Fruit fly (Drosophila melanogaster) whole organism, embryonic: ENCODE data around the gene CG11263.
A peak's percentile ranks its signal among the peaks of the same experiment; 100 is the strongest.

ENCODE experiments used
- B-H2 ChIP-seq: fragments of 200-800 bp; sonication (Bioruptor generic); optimal IDR thresholded peaks from 2 replicates; lab custom pipeline; 2018; ENCODE audit warnings: missing biosample characterization, mild to moderate bottlenecking, missing genetic modification characterization
- Bteb2 ChIP-seq: fragments of 200-800 bp; sonication (Bioruptor generic); optimal IDR thresholded peaks from 2 replicates; lab custom pipeline; 2016; ENCODE audit warnings: missing biosample characterization, missing genetic modification characterization
- C15 ChIP-seq: fragments of 200-800 bp; sonication (Bioruptor generic); IDR thresholded peaks from 3 replicates; pipeline ENCODE4 v1.3.6; 2022; ENCODE audit warnings: missing biosample characterization, missing genetic modification characterization
- CG11247 ChIP-seq: fragments of 200-800 bp; sonication (Bioruptor generic); IDR thresholded peaks from 2 replicates; pipeline ENCODE4 v1.3.6; 2022; ENCODE audit warnings: missing biosample characterization, missing genetic modification characterization
- CG12155 ChIP-seq: fragments of 200-800 bp; sonication (Bioruptor generic); optimal IDR thresholded peaks from 3 replicates; lab custom pipeline; 2016; ENCODE audit warnings: missing biosample characterization, missing genetic modification characterization
- CG15514 ChIP-seq: fragments of 200-800 bp; sonication (Bioruptor generic); optimal IDR thresholded peaks from 3 replicates; lab custom pipeline; 2017; ENCODE audit warnings: missing biosample characterization, missing genetic modification characterization, mild to moderate bottlenecking, moderate library complexity, missing genetic modification reagents
- CG17385 ChIP-seq: fragments of 200-800 bp; sonication (Bioruptor generic); optimal IDR thresholded peaks from 3 replicates; lab custom pipeline; 2018; ENCODE audit warnings: missing biosample characterization, mild to moderate bottlenecking, missing genetic modification characterization
- CG18599 ChIP-seq: fragments of 200-800 bp; sonication (Bioruptor generic); optimal IDR thresholded peaks from 3 replicates; lab custom pipeline; 2017; ENCODE audit warnings: missing biosample characterization, missing genetic modification characterization, mild to moderate bottlenecking, moderate library complexity, missing genetic modification reagents
- CG2889 ChIP-seq: fragments of 200-800 bp; sonication (Bioruptor generic); IDR thresholded peaks from 3 replicates; pipeline ENCODE4 v1.3.6; 2022; ENCODE audit warnings: missing biosample characterization, missing genetic modification characterization
- CG3281 ChIP-seq: fragments of 200-800 bp; sonication (Bioruptor generic); optimal IDR thresholded peaks from 3 replicates; lab custom pipeline; 2017; ENCODE audit warnings: missing biosample characterization, mild to moderate bottlenecking, missing genetic modification characterization
- CG6254 ChIP-seq: fragments of 200-800 bp; sonication (Bioruptor generic); optimal IDR thresholded peaks from 3 replicates; lab custom pipeline; 2017; ENCODE audit warnings: mild to moderate bottlenecking, missing biosample characterization, missing genetic modification reagents, missing genetic modification characterization
- CG6765 ChIP-seq: fragments of 200-800 bp; sonication (Bioruptor generic); optimal IDR thresholded peaks from 3 replicates; lab custom pipeline; 2017; ENCODE audit warnings: missing biosample characterization, mild to moderate bottlenecking, missing genetic modification characterization
- CG6813 ChIP-seq: fragments of 200-800 bp; sonication (Bioruptor generic); optimal IDR thresholded peaks from 2 replicates; lab custom pipeline; 2017; ENCODE audit warnings: missing biosample characterization, missing genetic modification characterization, mild to moderate bottlenecking, moderate library complexity, missing genetic modification reagents
- CG9609 ChIP-seq: fragments of 200-800 bp; sonication (Bioruptor generic); optimal IDR thresholded peaks from 3 replicates; lab custom pipeline; 2016; ENCODE audit warnings: missing biosample characterization, missing genetic modification characterization
- Dad ChIP-seq: fragments of 200-800 bp; sonication (Bioruptor generic); optimal IDR thresholded peaks from 3 replicates; lab custom pipeline; 2016; ENCODE audit warnings: missing biosample characterization, missing genetic modification characterization
- Dref ChIP-seq: fragments of 200-800 bp; sonication (Bioruptor generic); IDR thresholded peaks from 2 replicates; pipeline ENCODE4 v1.3.6; 2022; ENCODE audit warnings: missing biosample characterization, missing genetic modification characterization
- NFAT ChIP-seq: fragments of 200-800 bp; sonication (Bioruptor generic); IDR thresholded peaks from 2 replicates; pipeline ENCODE4 v1.3.6; 2022; ENCODE audit warnings: missing biosample characterization, missing genetic modification characterization
- Nf-YA ChIP-seq: fragments of 200-800 bp; sonication (Bioruptor generic); IDR thresholded peaks from 2 replicates; pipeline ENCODE4 v1.3.6; 2022; ENCODE audit warnings: missing biosample characterization, missing genetic modification characterization
- Sin3A ChIP-seq: fragments of >200 bp; optimal IDR thresholded peaks from 2 replicates; lab custom pipeline; 2018
- Sry-β ChIP-seq: fragments of 200-800 bp; sonication (Bioruptor generic); optimal IDR thresholded peaks from 2 replicates; lab custom pipeline; 2018; ENCODE audit warnings: missing biosample characterization, mild to moderate bottlenecking, missing genetic modification characterization, moderate library complexity
- abd-A ChIP-seq: fragments of 200-800 bp; sonication (Bioruptor generic); optimal IDR thresholded peaks from 3 replicates; lab custom pipeline; 2019; ENCODE audit warnings: missing biosample characterization, mild to moderate bottlenecking, missing genetic modification characterization, moderate library complexity
- az2 ChIP-seq: fragments of 200-800 bp; sonication (Bioruptor generic); optimal IDR thresholded peaks from 3 replicates; lab custom pipeline; 2016; ENCODE audit warnings: missing biosample characterization, missing genetic modification characterization
- bigmax ChIP-seq: fragments of 200-800 bp; sonication (Bioruptor generic); optimal IDR thresholded peaks from 2 replicates; lab custom pipeline; 2018; ENCODE audit warnings: missing biosample characterization, mild to moderate bottlenecking, missing genetic modification characterization
- bowl ChIP-seq: fragments of 200-800 bp; sonication (Bioruptor generic); IDR thresholded peaks from 2 replicates; pipeline ENCODE4 v1.3.6; 2022; ENCODE audit warnings: missing biosample characterization, missing genetic modification characterization
- cad ChIP-seq: fragments of >200 bp; optimal IDR thresholded peaks from 2 replicates; lab custom pipeline; 2017; ENCODE audit warnings: missing biosample characterization, missing genetic modification characterization
- chinmo ChIP-seq: fragments of 200-800 bp; sonication (Bioruptor generic); IDR thresholded peaks from 4 replicates; pipeline ENCODE4 v1.3.6; 2022; ENCODE audit warnings: missing biosample characterization, missing genetic modification characterization; ENCODE audit not compliant: partially characterized antibody
- cwo ChIP-seq: fragments of 200-800 bp; sonication (Bioruptor generic); optimal IDR thresholded peaks from 3 replicates; lab custom pipeline; 2017; ENCODE audit warnings: missing biosample characterization, missing genetic modification characterization, mild to moderate bottlenecking, moderate library complexity, missing genetic modification reagents
- fd102C ChIP-seq: fragments of 200-800 bp; sonication (Bioruptor generic); optimal IDR thresholded peaks from 2 replicates; lab custom pipeline; 2018; ENCODE audit warnings: missing biosample characterization, mild to moderate bottlenecking, missing genetic modification characterization, moderate library complexity
- fru ChIP-seq: fragments of >200 bp; optimal IDR thresholded peaks from 2 replicates; lab custom pipeline; 2017
- gcm2 ChIP-seq: fragments of 200-800 bp; sonication (Bioruptor generic); optimal IDR thresholded peaks from 2 replicates; lab custom pipeline; 2016; ENCODE audit warnings: missing biosample characterization, missing genetic modification characterization
- gem ChIP-seq: fragments of 200-800 bp; sonication (Bioruptor generic); optimal IDR thresholded peaks from 2 replicates; lab custom pipeline; 2019; ENCODE audit warnings: missing biosample characterization, mild to moderate bottlenecking, missing genetic modification characterization, moderate library complexity
- gro ChIP-seq: fragments of 200-800 bp; sonication (Bioruptor generic); optimal IDR thresholded peaks from 2 replicates; lab custom pipeline; 2016; ENCODE audit warnings: missing biosample characterization, missing genetic modification characterization
- gt ChIP-seq: fragments of 200-800 bp; sonication (Bioruptor generic); IDR thresholded peaks from 2 replicates; pipeline ENCODE4 v1.3.6; 2022; ENCODE audit warnings: missing biosample characterization, missing genetic modification characterization
- jigr1 ChIP-seq: fragments of 200-800 bp; sonication (Bioruptor generic); IDR thresholded peaks from 3 replicates; pipeline ENCODE4 v1.3.6; 2022; ENCODE audit warnings: missing biosample characterization, missing genetic modification characterization
- klu ChIP-seq: fragments of 200-800 bp; sonication (Bioruptor generic); IDR thresholded peaks from 2 replicates; pipeline ENCODE4 v1.3.6; 2022; ENCODE audit warnings: missing biosample characterization, missing genetic modification characterization
- lola ChIP-seq, 3 experiments: fragments of >200 bp in 2 of 3; fragments of 200-800 bp in 1 of 3; sonication (Bioruptor generic) in 1 of 3; optimal IDR thresholded peaks; 2 replicates each; lab custom pipeline; 2017 to 2019; ENCODE audit warnings: missing biosample characterization in 3 of 3, missing genetic modification characterization in 3 of 3, mild to moderate bottlenecking in 1 of 3, moderate library complexity in 1 of 3
- maf-S ChIP-seq: fragments of 200-800 bp; sonication (Bioruptor generic); optimal IDR thresholded peaks from 2 replicates; lab custom pipeline; 2016; ENCODE audit warnings: missing biosample characterization, missing genetic modification characterization
- mirr ChIP-seq: fragments of 200-800 bp; sonication (Bioruptor generic); optimal IDR thresholded peaks from 3 replicates; lab custom pipeline; 2018; ENCODE audit warnings: missing biosample characterization, mild to moderate bottlenecking, missing genetic modification characterization
- nmo ChIP-seq: fragments of 200-800 bp; sonication (Bioruptor generic); optimal IDR thresholded peaks from 2 replicates; lab custom pipeline; 2018; ENCODE audit warnings: missing biosample characterization, mild to moderate bottlenecking, missing genetic modification characterization, moderate library complexity
- oc ChIP-seq: fragments of 200-800 bp; sonication (Bioruptor generic); optimal IDR thresholded peaks from 2 replicates; lab custom pipeline; 2018; ENCODE audit warnings: missing biosample characterization, mild to moderate bottlenecking, missing genetic modification characterization, moderate library complexity
- peb ChIP-seq: fragments of 200-800 bp; sonication (Bioruptor generic); IDR thresholded peaks from 2 replicates; pipeline ENCODE4 v1.3.6; 2022; ENCODE audit warnings: missing biosample characterization, missing genetic modification characterization
- pho ChIP-seq: fragments of 200-800 bp; sonication (Bioruptor generic); optimal IDR thresholded peaks from 2 replicates; lab custom pipeline; 2016; ENCODE audit warnings: missing biosample characterization, missing genetic modification characterization
- salm ChIP-seq: fragments of 200-800 bp; sonication (Bioruptor generic); optimal IDR thresholded peaks from 2 replicates; lab custom pipeline; 2018; ENCODE audit warnings: missing biosample characterization, mild to moderate bottlenecking, missing genetic modification characterization
- seq ChIP-seq: fragments of 200-800 bp; sonication (Bioruptor generic); IDR thresholded peaks from 2 replicates; pipeline ENCODE4 v1.3.6; 2022; ENCODE audit warnings: missing biosample characterization, missing genetic modification characterization
- sna ChIP-seq: fragments of 200-800 bp; sonication (Bioruptor generic); IDR thresholded peaks from 2 replicates; pipeline ENCODE4 v1.3.6; 2022; ENCODE audit warnings: missing biosample characterization, missing genetic modification characterization; ENCODE audit not compliant: partially characterized antibody
- sob ChIP-seq: fragments of 200-800 bp; sonication (Bioruptor generic); IDR thresholded peaks from 2 replicates; pipeline ENCODE4 v1.3.6; 2022; ENCODE audit warnings: missing biosample characterization, missing genetic modification characterization
- trem ChIP-seq: fragments of 200-800 bp; optimal IDR thresholded peaks from 3 replicates; lab custom pipeline; 2019; ENCODE audit warnings: missing biosample characterization, mild to moderate bottlenecking, missing genetic modification characterization, moderate library complexity
- tup ChIP-seq: fragments of 200-800 bp; sonication (Bioruptor generic); optimal IDR thresholded peaks from 2 replicates; lab custom pipeline; 2016; ENCODE audit warnings: missing biosample characterization, mild to moderate bottlenecking, missing genetic modification characterization, moderate library complexity
- unpg ChIP-seq: fragments of 200-800 bp; sonication (Bioruptor generic); optimal IDR thresholded peaks from 3 replicates; lab custom pipeline; 2018; ENCODE audit warnings: missing biosample characterization, mild to moderate bottlenecking, missing genetic modification characterization, moderate library complexity

The CG11263 gene

dm6 chr3L:13022854-13023560, 16.4 kb downstream of the CG11263 start, which contains the start of gene RpS12 (continued):
- TF ChIP-seq seq (GFP tag; lab: Robert Waterston, UW) (peak; percentile 57), nmo (peak; percentile 56), CG2889 (GFP tag; lab: Robert Waterston, UW) (0 out of 3 replicates have a peak, but pooled peaks have one; percentile 39), lola (GFP tag; optimal IDR thresholded peaks at IDR 0.05; lab: Kevin White, UChicago) (peak in 2 of 3 experiments; percentile 15 to 51), gcm2 (GFP tag; lab: Kevin White, UChicago) (peak; percentile 83), fd102C (GFP tag; lab: Kevin White, UChicago) (peak; percentile 74), CG9609 (GFP tag; lab: Kevin White, UChicago) (peak; percentile 75), mirr (GFP tag; lab: Kevin White, UChicago) (peak; percentile 86), klu (GFP tag; lab: Robert Waterston, UW) (no peak), Dad (GFP tag; lab: Kevin White, UChicago) (peak; percentile 78), unpg (peak; percentile 65), CG11247 (GFP tag; lab: Robert Waterston, UW) (peak; percentile 85), CG15514 (GFP tag; lab: Kevin White, UChicago) (peak; percentile 87), oc (tag; lab: Kevin White, UChicago) (peak; percentile 20), CG6813 (peak; percentile 87), Sry-β (GFP tag; lab: Kevin White, UChicago) (peak; percentile 17), cad (GFP tag; lab: Kevin White, UChicago) (no peak), CG6765 (peak; percentile 86), C15 (GFP tag; lab: Robert Waterston, UW) (0 out of 3 replicates have a peak, but pooled peaks have one; percentile 5), Bteb2 (GFP tag; lab: Kevin White, UChicago) (peak; percentile 60), az2 (GFP tag; lab: Kevin White, UChicago) (peak; percentile 48), bigmax (peak; percentile 65), maf-S (GFP tag; lab: Kevin White, UChicago) (peak; percentile 78), abd-A (peak; percentile 28), gro (GFP tag; lab: Kevin White, UChicago) (peak; percentile 82), CG18599 (GFP tag; lab: Kevin White, UChicago) (peak; percentile 78), gem (tag; lab: Kevin White, UChicago) (peak; percentile 62), CG12155 (peak; percentile 30), B-H2 (peak; percentile 89), Sin3A (no peak), CG6254 (GFP tag; lab: Kevin White, UChicago) (peak; percentile 42), fru (no peak), peb (0 out of 2 replicates have a peak, but pooled peaks have one; percentile 21), bowl (peak; percentile 54; the same call in 1 of the 2 replicates), Dref (GFP tag; lab: Robert Waterston, UW) (peak; percentile 92), chinmo (GFP tag; lab: Robert Waterston, UW) (peak; percentile 60; the same call in 1 of the 4 replicates), salm (peak; percentile 53), jigr1 (GFP tag; lab: Robert Waterston, UW) (no peak), NFAT (GFP tag; lab: Robert Waterston, UW) (peak; percentile 77; the same call in 1 of the 2 replicates), sob (peak; percentile 88), cwo (GFP tag; lab: Kevin White, UChicago) (peak; percentile 25), trem (tag; lab: Kevin White, UChicago) (peak; percentile 63), gt (GFP tag; lab: Robert Waterston, UW) (no peak), CG17385 (peak; percentile 78), tup (peak; percentile 37), CG3281 (GFP tag; lab: Kevin White, UChicago) (peak; percentile 86), Nf-YA (peak; percentile 58), sna (GFP tag; lab: Robert Waterston, UW) (peak; percentile 55; the same call in 1 of the 2 replicates), pho (GFP tag; lab: Kevin White, UChicago) (peak; percentile 73)
